Worm (Caenorhabditis elegans) whole organism, L1 larva: ENCODE measurements around the gene col-83.

ENCODE experiments used
- ama-1 ChIP-seq: fragments of 150-350 bp; optimal IDR thresholded peaks from 2 replicates; lab custom pipeline; 2014
- mdl-1 ChIP-seq, 2 experiments: fragments of 150-350 bp; optimal IDR thresholded peaks; 2 replicates each; lab custom pipeline; 2014 to 2017; ENCODE audit warnings: missing biosample characterization in 2 of 2, missing genetic modification characterization in 2 of 2, inconsistent platforms in 1 of 2
- mef-2 ChIP-seq: fragments of 150-350 bp; optimal IDR thresholded peaks from 2 replicates; lab custom pipeline; 2014; ENCODE audit warnings: missing biosample characterization, missing genetic modification characterization

DNA sequence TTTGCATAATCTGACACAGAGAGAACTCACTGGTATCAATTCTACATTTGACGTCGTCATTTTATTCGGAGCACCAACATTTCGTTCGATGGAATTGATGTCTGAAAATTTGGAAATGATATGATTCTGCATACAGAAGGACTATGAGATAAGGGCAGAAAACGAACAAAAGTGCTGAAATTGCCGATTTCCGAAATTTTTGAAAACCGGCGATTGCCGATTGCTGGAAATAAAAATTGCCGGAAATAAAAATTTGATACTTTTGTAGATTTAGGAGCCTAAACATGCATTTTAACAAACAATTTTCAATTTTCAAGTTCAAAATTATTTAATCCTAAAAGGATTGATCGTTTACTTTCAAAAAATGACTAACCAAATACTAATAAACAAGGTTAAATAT lies 43.6 kb upstream of the col-83 start, which contains the start of gene unc-53:
- no peak for TF ChIP-seq mdl-1 (tag; optimal IDR thresholded peaks at IDR 0.05; lab: Kevin White, UChicago)
- no peak for TF ChIP-seq ama-1 (lab: Kevin White, UChicago)
- no peak for TF ChIP-seq mef-2 (tag; lab: Kevin White, UChicago)
